Fruit fly (Drosophila melanogaster): ENCODE data around the gene CG14342.

dm6 chr2L:1217033-1217612 lies 13.1 kb downstream of the CG14342 start:
- no peak for TF ChIP-seq CG11294 (GFP tag; IDR thresholded peaks at IDR 0.05)
- no peak for TF ChIP-seq CG11762 (GFP tag; optimal IDR thresholded peaks at IDR 0.05; ENCODE audit: insufficient read depth)
- TF ChIP-seq CG4318 (GFP tag; optimal IDR thresholded peaks at IDR 0.05), result no peak
- TF ChIP-seq Sox14 (GFP tag; optimal IDR thresholded peaks at IDR 0.05), result no peak
- no peak for TF ChIP-seq acj6 (GFP tag; optimal IDR thresholded peaks at IDR 0.05)
- no peak for TF ChIP-seq topi (GFP tag; optimal IDR thresholded peaks at IDR 0.05)
- TF ChIP-seq Hr38 (GFP tag; optimal IDR thresholded peaks at IDR 0.05), result no peak
- TF ChIP-seq CG8119 (GFP tag; IDR thresholded peaks at IDR 0.05), result no peak
